Worm (Caenorhabditis elegans): ENCODE results near the gene K10B4.3.
"Not testable (repeated sequence)": the region's sequence is repeated elsewhere in the genome, so short reads cannot be mapped to it uniquely, and the experiment has no call there.

K10B4.3 gene

DNA sequence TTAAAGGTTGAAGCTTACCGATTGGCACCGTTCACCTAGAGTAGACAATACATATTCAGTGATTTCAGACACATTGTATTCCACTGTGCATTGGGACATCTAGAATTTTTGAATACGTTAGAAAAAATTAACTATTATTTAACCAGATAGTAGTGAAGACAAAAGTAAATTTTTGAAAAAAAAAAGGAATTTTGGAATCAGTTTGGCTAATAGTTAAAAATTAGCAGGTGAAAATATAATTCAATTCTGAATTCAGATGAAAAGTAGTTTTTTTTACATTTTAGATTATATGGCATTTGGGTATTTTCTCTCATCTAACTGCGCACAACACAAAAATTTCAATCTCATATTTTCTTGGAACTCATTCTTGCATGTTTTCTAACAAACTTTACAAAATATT lies 3.9 kb upstream of the K10B4.3 start, which contains the start of gene nmur-2:
nmur-2 (minus strand) TSS at position 101 of the 400 bp plus-strand sequence.
- no peak for TF ChIP-seq unc-62 (GFP tag; optimal IDR thresholded peaks at IDR 0.05)

DNA sequence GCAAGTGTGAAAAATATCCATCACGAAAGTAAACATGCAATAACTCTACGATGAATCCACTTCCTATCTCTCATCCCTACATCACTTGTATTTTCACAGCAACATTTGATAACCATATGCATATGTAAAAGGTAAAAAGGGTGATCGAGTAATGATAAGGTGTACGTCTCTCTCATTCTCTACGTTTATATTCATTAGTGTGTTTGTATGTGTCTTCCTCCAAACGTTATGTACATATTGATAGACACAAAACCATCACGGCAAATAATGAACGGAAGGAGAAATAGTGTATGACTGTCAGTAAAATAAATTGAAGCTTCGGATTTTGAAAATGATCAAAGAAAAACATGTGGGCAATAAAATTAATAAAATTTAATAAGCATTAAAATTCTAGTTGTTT lies 1.5 kb upstream of the K10B4.3 start:
- TF ChIP-seq unc-62 (GFP tag; optimal IDR thresholded peaks at IDR 0.05): no peak

DNA sequence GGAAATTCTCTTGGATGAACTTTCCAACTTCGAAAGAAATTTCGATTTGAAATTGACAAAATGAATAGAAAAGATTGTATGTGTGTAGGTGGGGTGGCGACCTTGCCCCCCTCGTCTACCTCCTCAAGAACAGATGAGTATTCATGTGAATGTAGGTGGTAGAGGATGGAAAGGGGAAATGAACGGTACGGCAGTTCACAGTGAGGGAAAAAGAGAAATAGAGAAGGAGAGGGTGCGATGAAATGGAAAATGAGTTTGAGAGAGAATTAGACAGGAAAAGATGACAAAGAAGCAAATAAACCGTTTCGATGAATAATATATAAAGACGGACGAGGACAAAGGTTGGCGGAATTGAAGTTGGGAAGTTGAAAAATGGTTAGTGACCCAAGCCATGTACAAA lies 987 bp upstream of the K10B4.3 start:
- TF ChIP-seq unc-62 (GFP tag; optimal IDR thresholded peaks at IDR 0.05): no peak

DNA sequence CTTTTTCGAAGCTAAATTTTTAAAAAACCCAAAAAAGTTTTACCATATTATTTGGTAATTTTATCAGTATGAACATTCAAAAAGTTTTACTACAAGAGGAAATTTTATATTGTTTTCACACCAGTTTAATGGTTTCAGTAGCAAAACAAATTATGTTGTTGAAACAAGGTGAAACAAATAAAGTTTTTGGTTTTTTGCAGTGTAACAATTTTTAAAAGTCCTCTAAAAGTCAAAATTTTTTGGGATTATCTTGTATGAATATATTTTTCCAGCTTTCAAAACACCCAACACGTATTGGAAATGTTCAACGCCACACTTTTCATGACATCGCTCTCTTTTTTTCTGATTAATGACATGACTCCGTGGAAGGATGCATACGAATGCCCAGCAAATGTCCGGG lies 4.1 kb downstream of the K10B4.3 start, which contains the start of gene srt-54:
srt-54 (plus strand) TSS at position 301 of the 400 bp plus-strand sequence.
- no peak for TF ChIP-seq unc-62 (GFP tag; optimal IDR thresholded peaks at IDR 0.05)

DNA sequence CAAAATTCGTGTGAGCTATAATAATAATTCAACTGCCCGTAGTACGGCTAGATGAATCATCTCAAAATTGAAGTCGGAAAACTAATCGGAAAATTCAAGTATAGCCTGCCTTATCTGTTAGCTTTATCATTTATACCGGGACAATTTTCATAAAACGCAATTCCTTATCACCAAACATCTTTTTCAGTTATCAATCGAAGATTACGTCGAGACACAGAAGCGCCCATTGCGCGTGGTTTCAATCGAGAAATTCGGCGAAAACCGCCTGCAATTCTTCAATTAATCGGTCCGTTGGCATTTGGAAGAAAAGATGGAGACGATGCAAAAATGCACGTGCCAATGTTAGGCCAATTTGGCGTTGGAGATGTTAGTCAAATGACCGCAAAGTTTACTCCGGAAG lies 8.8 kb downstream of the K10B4.3 start:
- no peak for TF ChIP-seq unc-62 (GFP tag; optimal IDR thresholded peaks at IDR 0.05)

DNA sequence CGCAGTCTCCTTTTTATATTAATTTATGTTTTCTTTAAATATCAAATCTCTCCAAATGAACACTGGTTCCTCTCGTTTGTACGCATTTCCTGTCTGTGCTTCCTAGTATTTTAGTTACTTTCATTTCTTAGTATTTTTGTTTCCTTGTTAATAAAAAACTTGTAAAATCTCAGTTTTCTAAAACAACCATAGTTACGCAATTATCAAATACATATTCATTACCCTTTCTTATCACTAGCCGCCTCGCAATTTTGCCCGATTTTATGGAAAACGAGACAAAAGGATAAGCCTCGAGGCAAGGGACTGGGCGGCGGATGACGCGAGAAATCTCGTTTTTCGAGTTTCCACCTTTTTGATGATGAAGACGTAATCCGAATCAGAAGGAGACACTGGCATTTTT lies 9.8 kb downstream of the K10B4.3 start, which contains the start of gene C50D2.1:
C50D2.1 (plus strand) TSS at position 301 of the 400 bp plus-strand sequence.
- no peak for TF ChIP-seq unc-62 (GFP tag; optimal IDR thresholded peaks at IDR 0.05)

DNA sequence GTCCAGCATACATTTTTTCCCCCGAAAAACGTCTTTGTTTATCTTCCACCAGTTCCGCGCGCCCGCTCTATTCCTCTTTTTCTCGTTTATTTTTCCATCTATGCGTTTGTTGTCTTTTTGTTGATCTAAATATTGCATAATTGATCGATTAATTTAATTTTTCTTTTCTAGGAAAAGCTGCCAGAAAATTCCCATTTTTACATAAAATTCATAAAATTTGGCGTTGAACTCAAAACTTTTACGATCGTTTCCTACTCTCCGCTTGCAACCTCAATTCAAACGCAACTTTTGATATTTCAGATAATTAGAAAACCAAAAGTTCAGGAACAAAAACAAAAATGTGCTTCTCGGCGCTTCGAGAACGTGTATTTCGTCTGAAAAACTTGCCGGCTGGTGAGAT lies 12.2 kb downstream of the K10B4.3 start, which contains the start of gene C50D2.2:
C50D2.2 (plus strand) TSS at position 301 of the 400 bp plus-strand sequence.
- no peak for TF ChIP-seq unc-62 (GFP tag; optimal IDR thresholded peaks at IDR 0.05)

DNA sequence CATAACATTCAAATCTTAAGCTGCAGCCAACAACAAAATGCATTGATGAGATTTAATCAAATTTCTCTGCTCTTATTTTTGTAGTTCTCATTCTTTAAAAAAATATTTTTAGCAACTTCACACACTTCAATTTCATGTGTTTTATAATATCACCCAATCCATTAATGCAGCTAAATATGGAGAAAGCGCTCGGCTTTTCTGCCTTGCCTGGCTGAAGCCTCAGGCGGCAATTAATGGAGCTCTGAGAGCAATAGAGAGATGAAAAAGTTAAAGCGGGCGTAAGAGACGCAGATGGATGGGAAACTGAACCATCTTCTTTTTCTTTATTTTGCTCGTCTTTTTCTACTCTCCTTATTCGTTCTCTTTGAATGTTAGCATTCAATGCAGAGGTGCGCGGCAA lies 13.3 kb downstream of the K10B4.3 start:
- no peak for TF ChIP-seq unc-62 (GFP tag; optimal IDR thresholded peaks at IDR 0.05)

DNA sequence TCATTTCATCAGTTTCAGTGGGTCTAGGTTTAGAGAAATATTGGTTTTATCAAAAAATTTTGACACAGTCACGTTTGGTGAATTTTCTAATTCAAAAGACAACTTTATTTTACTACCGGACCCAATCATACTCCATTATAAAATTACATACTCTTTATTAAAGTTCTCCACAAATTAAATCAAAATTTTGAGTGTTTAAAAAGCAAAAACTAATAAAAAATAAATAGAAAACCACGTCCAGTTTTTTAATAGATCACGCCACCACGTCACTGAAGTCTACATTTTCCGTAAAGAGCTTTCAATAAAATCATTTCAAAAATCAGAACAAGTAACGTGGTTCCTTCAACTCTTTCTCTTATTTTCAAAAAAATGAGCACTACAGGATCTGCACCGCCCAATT lies 15.1 kb downstream of the K10B4.3 start, which contains the start of gene txt-1:
txt-1 (plus strand) TSS at position 301 of the 400 bp plus-strand sequence.
- no peak for TF ChIP-seq unc-62 (GFP tag; optimal IDR thresholded peaks at IDR 0.05)

DNA sequence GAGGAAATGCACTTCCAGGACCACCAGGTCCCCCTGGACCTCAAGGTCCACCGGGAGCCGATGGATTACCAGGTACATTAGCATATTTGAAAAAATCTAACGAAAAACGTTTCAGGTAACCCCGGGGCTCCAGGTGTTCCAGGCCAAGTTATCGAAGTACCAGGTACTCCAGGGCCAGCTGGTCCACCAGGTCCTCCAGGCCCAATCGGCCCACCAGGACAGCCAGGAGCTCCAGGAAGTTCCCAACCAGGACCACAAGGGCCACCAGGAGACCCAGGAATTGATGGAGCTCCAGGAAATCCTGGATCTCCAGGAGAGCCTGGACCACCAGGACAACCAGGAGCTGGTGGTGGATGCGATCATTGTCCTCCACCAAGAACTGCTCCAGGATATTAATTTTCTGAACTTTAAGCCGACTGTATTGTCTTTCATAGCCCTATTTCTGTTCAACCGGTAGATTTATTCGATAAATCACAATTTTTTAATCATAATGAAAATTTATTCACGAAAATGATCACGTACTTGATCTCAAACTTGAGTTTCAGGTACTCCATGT lies 15.6 kb downstream of the K10B4.3 start:
- TF ChIP-seq unc-62 (GFP tag; optimal IDR thresholded peaks at IDR 0.05): no peak

DNA sequence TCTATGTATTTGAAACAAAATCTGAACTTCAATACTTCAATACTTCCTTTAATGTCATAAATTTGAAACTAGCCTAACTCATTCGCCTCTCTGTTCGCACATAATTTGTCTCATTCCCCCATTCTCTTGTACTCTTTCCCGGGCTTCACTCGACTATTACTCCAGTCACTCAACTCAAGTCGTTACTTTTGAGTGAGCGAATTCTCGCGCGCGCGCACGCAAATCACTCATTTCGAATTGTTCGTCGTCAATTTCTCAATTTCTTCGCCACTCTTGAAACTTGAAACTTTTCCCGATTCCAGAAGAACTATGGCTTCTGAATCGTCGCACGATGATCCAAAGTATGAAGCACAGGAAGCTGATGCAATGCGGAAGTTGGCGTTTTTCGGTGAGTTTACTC lies 16.8 kb downstream of the K10B4.3 start, which contains the start of gene col-68:
col-68 (plus strand) TSS at position 301 of the 400 bp plus-strand sequence.
- TF ChIP-seq unc-62 (GFP tag; optimal IDR thresholded peaks at IDR 0.05): no peak

DNA sequence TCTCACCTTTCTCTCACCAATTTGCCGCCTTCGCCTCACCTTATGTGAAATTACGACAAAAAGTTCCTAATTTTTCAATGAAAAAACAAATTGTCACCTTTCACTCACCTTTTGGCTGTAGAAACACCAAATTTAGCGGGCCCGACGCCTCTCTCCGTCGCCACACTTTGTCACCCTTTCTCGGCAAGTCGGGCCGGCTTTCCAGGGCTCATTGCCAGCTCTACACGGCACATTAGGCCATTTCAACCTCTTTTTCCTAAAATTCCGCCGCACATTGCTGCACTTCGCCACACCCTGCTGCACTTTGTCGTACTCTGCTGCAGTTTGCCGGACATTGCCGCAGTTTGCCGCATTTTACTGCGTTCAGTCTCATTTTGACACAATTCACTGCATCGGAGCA lies 19.8 kb downstream of the K10B4.3 start:
- TF ChIP-seq unc-62 (GFP tag; optimal IDR thresholded peaks at IDR 0.05): no peak

DNA sequence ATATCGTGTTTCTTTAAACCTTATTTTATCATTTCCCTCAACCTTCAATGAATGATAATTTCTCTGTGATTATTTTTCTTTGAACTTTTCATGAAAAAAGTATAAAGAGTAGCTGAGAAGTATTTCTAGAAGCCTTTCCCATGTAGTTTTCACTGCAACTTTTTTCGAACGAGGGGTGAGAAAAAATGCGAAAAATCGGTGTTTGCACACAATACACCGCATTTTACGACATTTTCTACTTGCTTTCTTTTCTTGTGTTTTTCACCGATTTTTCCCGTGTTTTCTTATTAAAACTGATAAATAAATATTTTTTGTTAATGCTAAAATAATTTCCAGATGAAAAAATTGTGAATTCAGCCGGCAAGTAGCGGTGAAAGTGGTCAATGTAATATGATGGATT lies 22.1 kb downstream of the K10B4.3 start, which contains the start of gene C50D2.10:
C50D2.10 (plus strand) TSS at position 245 of the 400 bp plus-strand sequence.
- not testable (repeated sequence) for TF ChIP-seq unc-62 (GFP tag; optimal IDR thresholded peaks at IDR 0.05)

DNA sequence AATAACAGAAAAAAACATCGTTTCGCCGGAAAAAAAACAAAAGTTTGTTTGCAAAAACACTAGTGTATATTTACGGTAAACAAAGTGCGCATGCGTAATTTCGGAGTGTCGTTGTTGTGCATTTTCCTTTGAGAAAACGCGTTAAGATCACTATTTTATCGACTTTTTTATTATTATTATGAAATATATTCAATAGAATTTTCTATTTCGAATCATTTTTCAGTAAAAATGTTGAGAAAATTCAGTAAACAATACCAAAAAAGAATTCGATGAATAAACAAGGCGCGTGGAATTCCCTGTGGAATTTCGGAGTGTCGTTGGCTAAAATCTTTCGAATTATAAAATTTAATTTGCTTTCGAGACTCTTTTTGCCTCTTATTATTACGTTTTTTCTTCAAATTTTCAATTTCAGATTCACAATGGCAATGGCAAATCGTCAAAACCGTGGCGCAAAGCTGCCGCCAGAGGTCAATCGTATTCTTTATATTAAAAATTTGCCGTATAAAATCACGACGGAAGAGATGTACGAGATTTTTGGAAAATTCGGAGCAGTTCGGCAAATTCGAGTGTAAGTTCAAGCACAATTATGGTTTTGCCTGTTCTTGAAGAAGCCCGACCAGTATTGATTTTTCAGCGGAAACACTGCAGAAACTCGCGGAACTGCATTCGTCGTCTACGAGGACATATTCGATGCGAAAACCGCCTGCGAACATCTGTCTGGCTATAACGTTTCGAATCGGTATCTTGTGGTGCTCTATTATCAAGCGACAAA lies 22.8 kb downstream of the K10B4.3 start, which contains the start of the genes luc-7L3 and sftb-6:
luc-7L3 (minus strand) TSS at position 36 of the 772 bp plus-strand sequence.
sftb-6 (plus strand) TSS at position 413 of the 772 bp plus-strand sequence.
- TF ChIP-seq unc-62 (GFP tag; optimal IDR thresholded peaks at IDR 0.05): no peak

DNA sequence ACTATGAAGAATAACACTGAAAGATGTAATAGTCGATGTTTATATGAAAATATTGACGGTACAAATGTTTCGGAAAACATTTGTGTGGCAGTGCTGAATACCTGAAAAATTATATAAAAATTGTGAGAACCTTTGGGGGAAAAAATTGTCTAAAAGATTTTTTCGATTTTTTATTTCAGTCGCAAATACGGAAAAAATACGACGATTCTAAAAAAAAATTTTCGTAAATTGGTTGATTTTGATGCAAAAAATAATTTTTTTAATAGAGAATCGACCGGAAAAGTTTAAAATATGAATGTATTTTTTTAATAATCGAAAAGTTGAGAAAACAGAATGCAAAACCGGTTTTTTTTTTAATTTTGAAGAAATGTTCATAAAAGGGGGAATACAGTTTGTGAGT lies 25.8 kb downstream of the K10B4.3 start, which contains the start of gene C50D2.7:
C50D2.7 (minus strand) TSS at position 101 of the 400 bp plus-strand sequence.
- no peak for TF ChIP-seq unc-62 (GFP tag; optimal IDR thresholded peaks at IDR 0.05)

DNA sequence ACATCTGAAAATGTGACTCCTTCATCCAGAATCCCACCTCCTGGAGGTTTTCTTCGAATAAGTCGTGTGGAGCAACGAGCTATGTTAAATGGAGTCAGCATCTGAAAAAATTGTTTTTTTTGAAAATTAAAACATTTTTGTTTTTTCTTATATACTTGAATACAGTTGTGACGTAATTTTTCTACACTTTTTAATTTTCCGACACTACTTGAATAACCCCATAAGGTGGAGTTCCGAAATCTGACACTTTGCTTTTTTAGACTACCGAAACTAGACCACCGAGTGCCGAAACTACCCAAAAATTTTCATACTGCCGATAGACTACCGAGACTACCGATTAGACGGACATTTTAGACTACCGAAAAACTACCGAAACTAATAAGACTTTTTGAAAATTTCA lies 29.6 kb downstream of the K10B4.3 start, which contains the start of gene mcat-1:
mcat-1 (minus strand) TSS at position 101 of the 400 bp plus-strand sequence.
- TF ChIP-seq unc-62 (GFP tag; optimal IDR thresholded peaks at IDR 0.05): no peak

All from whole organism, dauer.